Worm (Caenorhabditis elegans) whole organism, mixed stage, embryonic: ENCODE results near the gene K06B4.4.

Experiments used
- bed-3 ChIP-seq: fragments of 200-800 bp; sonication (Bioruptor generic); optimal IDR thresholded peaks from 3 replicates; lab custom pipeline; 2018; ENCODE audit warnings: mild to moderate bottlenecking, missing genetic modification characterization, moderate library complexity, missing compliant biosample characterization
- ceh-43 ChIP-seq: fragments of 200-800 bp; sonication (Bioruptor generic); optimal IDR thresholded peaks from 2 replicates; lab custom pipeline; 2018; ENCODE audit warnings: mild to moderate bottlenecking, missing genetic modification characterization, moderate library complexity, missing compliant biosample characterization
- ceh-83 ChIP-seq: fragments of 200-800 bp; sonication (Bioruptor generic); optimal IDR thresholded peaks from 2 replicates; lab custom pipeline; 2018; ENCODE audit warnings: mild to moderate bottlenecking, missing genetic modification characterization, missing compliant biosample characterization
- ces-1 ChIP-seq: fragments of 150-350 bp; optimal IDR thresholded peaks from 2 replicates; lab custom pipeline; 2014; ENCODE audit warnings: missing biosample characterization, missing genetic modification reagents, missing genetic modification characterization
- cnd-1 ChIP-seq: fragments of 200-800 bp; sonication (Bioruptor generic); optimal IDR thresholded peaks from 2 replicates; lab custom pipeline; 2018; ENCODE audit warnings: mild to moderate bottlenecking, missing genetic modification characterization, missing compliant biosample characterization
- elt-1 ChIP-seq: sonication (generic microtip); optimal IDR thresholded peaks from 2 replicates; lab custom pipeline; 2017; ENCODE audit warnings: missing genetic modification characterization, mild to moderate bottlenecking, missing compliant biosample characterization, antibody characterized with exemption, moderate library complexity, borderline replicate concordance; ENCODE audit not compliant: insufficient read depth
- elt-3 ChIP-seq: fragments of 150-350 bp; optimal IDR thresholded peaks from 2 replicates; lab custom pipeline; 2014; ENCODE audit warnings: missing biosample characterization, missing genetic modification characterization
- flh-1 ChIP-seq: fragments of 200-800 bp; sonication (Bioruptor generic); optimal IDR thresholded peaks from 2 replicates; lab custom pipeline; 2018; ENCODE audit warnings: mild to moderate bottlenecking, missing genetic modification characterization, moderate library complexity, missing compliant biosample characterization
- ham-2 ChIP-seq: fragments of 200-800 bp; sonication (Bioruptor generic); optimal IDR thresholded peaks from 2 replicates; lab custom pipeline; 2018; ENCODE audit warnings: mild to moderate bottlenecking, missing genetic modification characterization, missing compliant biosample characterization
- hlh-1 ChIP-seq: fragments of 150-350 bp; optimal IDR thresholded peaks from 2 replicates; lab custom pipeline; 2014; ENCODE audit warnings: missing biosample characterization, missing genetic modification reagents, missing genetic modification characterization
- lin-13 ChIP-seq: fragments of 150-350 bp; optimal IDR thresholded peaks from 2 replicates; lab custom pipeline; 2014; ENCODE audit warnings: missing biosample characterization, missing genetic modification characterization
- mep-1 ChIP-seq: fragments of 150-350 bp; optimal IDR thresholded peaks from 2 replicates; lab custom pipeline; 2017; ENCODE audit warnings: missing biosample characterization, missing genetic modification reagents, missing genetic modification characterization, inconsistent platforms
- mls-2 ChIP-seq: sonication (generic microtip); optimal IDR thresholded peaks from 2 replicates; lab custom pipeline; 2016; ENCODE audit warnings: mild to moderate bottlenecking, missing genetic modification characterization, moderate library complexity, missing compliant biosample characterization
- nhr-28 ChIP-seq: fragments of 150-350 bp; optimal IDR thresholded peaks from 2 replicates; lab custom pipeline; 2014; ENCODE audit warnings: missing biosample characterization, missing genetic modification characterization
- snpc-4 ChIP-seq: fragments of 150-350 bp; optimal IDR thresholded peaks from 2 replicates; lab custom pipeline; 2014; ENCODE audit warnings: missing biosample characterization, missing genetic modification characterization
- tbx-8 ChIP-seq: fragments of 200-800 bp; sonication (Bioruptor generic); optimal IDR thresholded peaks from 2 replicates; lab custom pipeline; 2018; ENCODE audit warnings: mild to moderate bottlenecking, missing genetic modification characterization, moderate library complexity, missing compliant biosample characterization
- unc-120 ChIP-seq: sonication (generic microtip); optimal IDR thresholded peaks from 2 replicates; lab custom pipeline; 2017; ENCODE audit warnings: missing genetic modification characterization, missing compliant biosample characterization; ENCODE audit not compliant: poor library complexity, severe bottlenecking
- unc-39 ChIP-seq: fragments of 150-350 bp; optimal IDR thresholded peaks from 2 replicates; lab custom pipeline; 2014; ENCODE audit warnings: missing biosample characterization, missing genetic modification characterization
- unc-62 ChIP-seq: fragments of 150-350 bp; optimal IDR thresholded peaks from 2 replicates; lab custom pipeline; 2014; ENCODE audit warnings: missing biosample characterization, missing genetic modification reagents, missing genetic modification characterization
- ztf-11 ChIP-seq: fragments of 150-350 bp; optimal IDR thresholded peaks from 2 replicates; lab custom pipeline; 2014; ENCODE audit warnings: missing biosample characterization, missing genetic modification characterization

K06B4.4 gene

ce11 chrV:15716679-15717078 lies 47.7 kb downstream of the K06B4.4 start, which contains the start of gene Y6E2A.4:
TSS of gene Y6E2A.4 (minus strand) at chrV:15716779.
- TF ChIP-seq ces-1 (GFP tag; lab: Kevin White, UChicago) (no peak), cnd-1 (tag; lab: Kevin White, UChicago) (no peak), hlh-1 (no peak), tbx-8 (GFP tag; lab: Kevin White, UChicago) (no peak), flh-1 (GFP tag; lab: Kevin White, UChicago) (no peak), lin-13 (no peak), ham-2 (GFP tag; lab: Kevin White, UChicago) (no peak), ztf-11 (tag; lab: Kevin White, UChicago) (no peak), mls-2 (no peak)

ce11 chrV:15718562-15718961 lies 49.6 kb downstream of the K06B4.4 start, which contains the start of gene Y6E2A.5:
TSS of gene Y6E2A.5 (minus strand) at chrV:15718662.
- no peak for TF ChIP-seq ceh-83 (GFP tag; lab: Kevin White, UChicago)
- TF ChIP-seq cnd-1 (tag; lab: Kevin White, UChicago), result no peak
- TF ChIP-seq nhr-28 (tag; lab: Kevin White, UChicago), result no peak
- no peak for TF ChIP-seq unc-62 (GFP tag; lab: Kevin White, UChicago)
- no peak for TF ChIP-seq hlh-1
- no peak for TF ChIP-seq elt-1
- no peak for TF ChIP-seq ceh-43 (GFP tag; lab: Kevin White, UChicago)
- TF ChIP-seq lin-13, result no peak
- TF ChIP-seq elt-3, result no peak
- TF ChIP-seq mls-2, result no peak
- no peak for TF ChIP-seq unc-120 (tag; lab: Kevin White, UChicago)
- no peak for TF ChIP-seq snpc-4
- TF ChIP-seq unc-39 (tag; lab: Kevin White, UChicago), result no peak
- no peak for TF ChIP-seq bed-3 (GFP tag; lab: Kevin White, UChicago)

ce11 chrV:15719570-15719969 lies 50.6 kb downstream of the K06B4.4 start, which contains the start of gene Y6E2A.7:
TSS of gene Y6E2A.7 (plus strand) at chrV:15719870.
- TF ChIP-seq mep-1 (tag; lab: Kevin White, UChicago), result no peak
- TF ChIP-seq unc-120 (tag; lab: Kevin White, UChicago), result no peak
- no peak for TF ChIP-seq unc-62 (GFP tag; lab: Kevin White, UChicago)
